Worm (Caenorhabditis elegans) whole organism, L4/young adult: Measurements from ENCODE around the gene R04F11.5.
A peak's percentile ranks its signal among the peaks of the same experiment; 100 is the strongest.

Experiments
- W03F9.2 ChIP-seq: fragments of 150-350 bp; optimal IDR thresholded peaks from 2 replicates; lab custom pipeline; 2014; ENCODE audit warnings: missing biosample characterization, missing genetic modification characterization
- dao-5 ChIP-seq: sonication (generic microtip); optimal IDR thresholded peaks from 2 replicates; lab custom pipeline; 2016; ENCODE audit warnings: missing genotype, missing genetic modification characterization, moderate library complexity, missing compliant biosample characterization
- him-1 ChIP-seq: sonication (generic microtip); optimal IDR thresholded peaks from 2 replicates; lab custom pipeline; 2016; ENCODE audit warnings: missing genotype, missing genetic modification reagents, missing genetic modification characterization, missing compliant biosample characterization

R04F11.5 gene

ce11 chrV:12276946-12277345, 40.9 kb downstream of the R04F11.5 start, which contains the start of gene bnc-1:
TSS of gene bnc-1 (minus strand) at chrV:12277046.
- TF ChIP-seq him-1 (tag; lab: Kevin White, UChicago) (no peak), dao-5 (no peak), W03F9.2 (no peak)

- TF ChIP-seq dao-5 (no peak), W03F9.2 (no peak), him-1 (tag; lab: Kevin White, UChicago) (no peak)
Observed at ce11 chrV:12275714-12276113, 42.1 kb downstream of the R04F11.5 start.

- no peak for TF ChIP-seq him-1 (tag; lab: Kevin White, UChicago)
- TF ChIP-seq W03F9.2 = peak; percentile 19
Observed at ce11 chrV:12271495-12271894, 46.3 kb downstream of the R04F11.5 start, which contains the start of the genes tsfm-1 and capg-2. TSS of gene tsfm-1 (minus strand) at chrV:12271551. TSS of gene capg-2 (plus strand) at chrV:12271873.

- TF ChIP-seq dao-5 (no peak), W03F9.2 (no peak), him-1 (tag; lab: Kevin White, UChicago) (no peak)
Observed at ce11 chrV:12269272-12269767, 48.5 kb downstream of the R04F11.5 start, which contains the start of gene twk-24. TSS of gene twk-24 (minus strand) at chrV:12269322.
